Worm (Caenorhabditis elegans) whole organism, L4/young adult: ENCODE measurements around the gene Y97E10AR.1.

Source experiments
- W03F9.2 ChIP-seq: fragments of 150-350 bp; optimal IDR thresholded peaks from 2 replicates; lab custom pipeline; 2014; ENCODE audit warnings: missing biosample characterization, missing genetic modification characterization
- dao-5 ChIP-seq: sonication (generic microtip); optimal IDR thresholded peaks from 2 replicates; lab custom pipeline; 2016; ENCODE audit warnings: missing genotype, missing genetic modification characterization, moderate library complexity, missing compliant biosample characterization
- him-1 ChIP-seq: sonication (generic microtip); optimal IDR thresholded peaks from 2 replicates; lab custom pipeline; 2016; ENCODE audit warnings: missing genotype, missing genetic modification reagents, missing genetic modification characterization, missing compliant biosample characterization

Gene Y97E10AR.1

ce11 chrV:8017924-8018323 is 16.7 kb downstream of the Y97E10AR.1 start:
- TF ChIP-seq dao-5 (tag; lab: Kevin White, UChicago) = no peak
- TF ChIP-seq W03F9.2 (tag; lab: Kevin White, UChicago) = no peak
- TF ChIP-seq him-1 (tag; lab: Kevin White, UChicago) = no peak

ce11 chrV:8018919-8019318 is 17.7 kb downstream of the Y97E10AR.1 start:
- no peak for TF ChIP-seq him-1 (tag; lab: Kevin White, UChicago)
- no peak for TF ChIP-seq dao-5 (tag; lab: Kevin White, UChicago)
- TF ChIP-seq W03F9.2 (tag; lab: Kevin White, UChicago) = no peak

DNA sequence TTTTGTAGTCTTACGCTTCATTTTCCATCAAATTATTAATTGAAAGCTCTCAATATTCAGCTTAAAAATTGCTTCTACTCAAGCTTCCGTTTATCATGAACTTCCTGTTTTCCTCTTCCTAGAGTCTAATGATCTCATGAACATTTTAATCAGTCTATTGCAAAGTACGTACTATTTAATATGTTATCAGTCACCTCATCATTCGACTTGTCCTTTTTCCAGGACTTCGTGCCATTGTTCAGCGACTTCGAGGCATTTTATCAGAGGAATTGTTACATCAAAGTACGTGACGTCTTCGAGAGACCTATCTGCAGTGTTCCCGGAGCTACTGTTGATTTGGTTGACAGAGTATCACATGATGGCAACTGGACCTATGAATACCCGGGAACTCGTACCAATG is 18.5 kb downstream of the Y97E10AR.1 start:
- TF ChIP-seq dao-5 (tag; lab: Kevin White, UChicago) (no peak), him-1 (tag; lab: Kevin White, UChicago) (no peak), W03F9.2 (tag; lab: Kevin White, UChicago) (no peak)

DNA sequence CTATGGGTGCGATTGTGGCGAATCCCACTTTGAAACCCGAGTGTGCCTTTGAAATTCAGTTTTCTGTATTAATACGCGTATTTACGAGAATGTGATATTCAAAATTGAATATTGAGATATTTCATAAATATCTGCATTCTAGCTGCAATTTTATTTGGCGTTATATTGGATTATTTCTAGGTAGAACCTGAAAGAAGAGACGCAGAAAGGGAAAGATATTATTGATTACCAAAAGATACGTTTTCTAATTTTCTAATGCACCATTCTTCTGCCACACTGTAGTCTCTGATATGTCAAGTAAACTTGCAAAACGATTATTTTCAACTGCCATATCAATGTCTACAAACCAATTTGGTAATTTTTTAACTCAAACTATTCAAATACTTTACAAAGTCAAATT is 20.8 kb downstream of the Y97E10AR.1 start, which contains the start of gene ech-3:
Gene ech-3 (plus strand): TSS at position 178 of the 400 bp plus-strand sequence.
- TF ChIP-seq dao-5 (tag; lab: Kevin White, UChicago) (no peak), W03F9.2 (tag; lab: Kevin White, UChicago) (no peak), him-1 (tag; lab: Kevin White, UChicago) (no peak)

DNA sequence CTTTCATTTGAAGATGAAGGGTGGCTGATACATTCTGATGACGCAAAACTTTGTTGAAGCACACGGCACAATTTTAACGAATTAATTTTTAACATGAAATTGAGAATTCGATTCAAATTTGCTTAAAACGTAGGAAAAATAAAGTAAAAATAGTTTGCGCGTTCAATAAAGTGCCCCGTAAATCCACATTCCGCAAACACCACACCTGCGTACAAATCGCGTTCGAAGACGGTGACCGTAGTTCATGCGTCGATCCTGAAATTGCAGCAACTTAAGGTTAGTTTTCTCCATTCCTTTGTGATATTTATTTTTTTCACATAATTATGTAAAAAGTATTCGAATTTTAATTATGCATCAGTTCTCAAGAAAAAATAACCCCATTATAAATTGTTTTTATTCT is 23.5 kb downstream of the Y97E10AR.1 start, which contains the start of gene F43H9.3:
Gene F43H9.3 (minus strand): TSS at position 189 of the 400 bp plus-strand sequence.
- TF ChIP-seq him-1 (tag; lab: Kevin White, UChicago) (no peak), W03F9.2 (tag; lab: Kevin White, UChicago) (no peak), dao-5 (tag; lab: Kevin White, UChicago) (no peak)

ce11 chrV:8025259-8025658 is 24.0 kb downstream of the Y97E10AR.1 start:
- no peak for TF ChIP-seq W03F9.2 (tag; lab: Kevin White, UChicago)
- TF ChIP-seq dao-5 (tag; lab: Kevin White, UChicago) = no peak
- TF ChIP-seq him-1 (tag; lab: Kevin White, UChicago) = no peak

ce11 chrV:8026343-8026742 is 25.1 kb downstream of the Y97E10AR.1 start, which contains the start of gene F43H9.4:
F43H9.4 (plus strand) TSS chrV:8026708.
- TF ChIP-seq dao-5 (tag; lab: Kevin White, UChicago) = no peak
- no peak for TF ChIP-seq him-1 (tag; lab: Kevin White, UChicago)
- TF ChIP-seq W03F9.2 (tag; lab: Kevin White, UChicago) = no peak

DNA sequence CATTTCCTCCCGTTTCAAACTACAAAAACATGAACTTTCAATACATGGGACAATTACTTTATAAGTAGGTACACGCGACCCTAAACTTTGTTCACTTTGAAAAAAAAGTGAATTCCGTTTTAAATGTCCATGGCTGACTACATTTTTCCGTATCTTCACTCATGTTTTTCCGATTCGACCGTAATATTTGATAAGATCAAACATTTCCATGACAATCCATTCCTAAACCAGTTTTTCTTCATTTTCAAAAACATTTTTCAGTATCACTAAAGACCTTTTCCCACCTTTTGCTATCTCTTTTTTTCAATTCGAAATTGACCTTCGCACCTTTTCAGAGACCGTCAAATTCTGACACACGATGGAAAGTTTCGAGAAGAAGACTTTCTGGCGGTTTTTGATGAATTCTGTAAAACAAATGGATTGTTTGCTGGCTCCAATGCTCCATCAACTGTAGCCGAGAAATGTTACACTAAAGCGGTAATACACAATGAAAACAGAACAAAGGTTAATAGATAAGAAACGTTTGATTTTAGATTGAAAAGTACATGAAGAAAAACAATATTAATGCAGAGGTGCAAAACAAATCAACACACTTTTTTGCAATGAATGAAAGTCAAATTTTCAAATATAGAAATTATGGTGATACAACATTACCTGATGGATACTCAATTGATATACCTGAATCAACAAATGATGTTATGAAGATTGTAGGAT is 26.3 kb downstream of the Y97E10AR.1 start:
- TF ChIP-seq him-1 (tag; lab: Kevin White, UChicago) (no peak), dao-5 (tag; lab: Kevin White, UChicago) (no peak), W03F9.2 (tag; lab: Kevin White, UChicago) (no peak)

- no peak for TF ChIP-seq W03F9.2 (tag; lab: Kevin White, UChicago)
- TF ChIP-seq dao-5 (tag; lab: Kevin White, UChicago) = no peak
- TF ChIP-seq him-1 (tag; lab: Kevin White, UChicago) = no peak
Observed at ce11 chrV:8028825-8029489, 27.7 kb downstream of the Y97E10AR.1 start, which contains the start of gene oma-2. oma-2 (plus strand) TSS chrV:8029439.

DNA sequence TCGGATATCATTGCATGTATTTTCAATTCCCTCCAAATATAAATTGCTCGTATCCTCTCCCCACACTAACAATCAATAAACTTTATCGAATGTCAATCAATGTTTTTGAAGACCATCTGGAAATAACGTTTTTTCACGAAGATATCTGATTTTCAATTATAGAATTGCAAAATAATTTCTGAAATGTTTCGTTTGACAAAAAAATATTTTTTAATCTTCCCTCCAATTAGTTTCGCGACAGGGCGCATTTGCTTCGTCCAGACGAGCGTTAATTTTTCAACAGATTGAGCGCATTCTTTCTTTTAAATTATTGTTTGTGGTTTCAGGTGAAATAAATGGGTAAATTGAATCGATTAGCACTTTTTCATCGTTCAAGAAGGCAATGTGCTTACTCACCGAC is 29.9 kb downstream of the Y97E10AR.1 start, which contains the start of gene vars-1:
Gene vars-1 (plus strand): TSS at position 291 of the 400 bp plus-strand sequence.
- TF ChIP-seq him-1 (tag; lab: Kevin White, UChicago) (no peak), W03F9.2 (tag; lab: Kevin White, UChicago) (no peak), dao-5 (tag; lab: Kevin White, UChicago) (no peak)

DNA sequence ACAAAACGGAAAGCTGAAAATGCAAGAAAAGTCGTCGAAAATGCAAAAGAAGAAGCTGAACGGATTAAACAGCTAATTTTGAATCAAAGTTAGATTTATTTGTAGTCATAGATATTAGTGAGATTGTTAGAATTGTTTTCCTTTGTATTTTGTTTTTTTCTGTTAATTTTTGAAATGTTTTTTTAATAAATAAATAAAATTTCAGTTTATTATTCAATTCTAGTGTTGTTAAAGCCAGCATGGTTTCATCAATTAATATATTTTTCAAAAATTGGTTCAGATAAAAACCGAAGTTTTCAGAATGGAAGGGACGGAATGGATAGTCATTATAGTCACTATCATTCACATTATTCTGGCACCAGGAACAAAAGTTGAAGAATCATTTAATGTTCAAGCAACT is 33.5 kb downstream of the Y97E10AR.1 start, which contains the start of gene algn-12:
Gene algn-12 (plus strand): TSS at position 301 of the 400 bp plus-strand sequence.
- TF ChIP-seq W03F9.2 (tag; lab: Kevin White, UChicago) (no peak), dao-5 (tag; lab: Kevin White, UChicago) (no peak), him-1 (tag; lab: Kevin White, UChicago) (no peak)

ce11 chrV:8035947-8036346 is 34.7 kb downstream of the Y97E10AR.1 start, which contains the start of gene ZC513.14:
ZC513.14 (minus strand) TSS chrV:8036047.
- no peak for TF ChIP-seq W03F9.2 (tag; lab: Kevin White, UChicago)
- TF ChIP-seq dao-5 (tag; lab: Kevin White, UChicago) = no peak
- TF ChIP-seq him-1 (tag; lab: Kevin White, UChicago) = no peak

DNA sequence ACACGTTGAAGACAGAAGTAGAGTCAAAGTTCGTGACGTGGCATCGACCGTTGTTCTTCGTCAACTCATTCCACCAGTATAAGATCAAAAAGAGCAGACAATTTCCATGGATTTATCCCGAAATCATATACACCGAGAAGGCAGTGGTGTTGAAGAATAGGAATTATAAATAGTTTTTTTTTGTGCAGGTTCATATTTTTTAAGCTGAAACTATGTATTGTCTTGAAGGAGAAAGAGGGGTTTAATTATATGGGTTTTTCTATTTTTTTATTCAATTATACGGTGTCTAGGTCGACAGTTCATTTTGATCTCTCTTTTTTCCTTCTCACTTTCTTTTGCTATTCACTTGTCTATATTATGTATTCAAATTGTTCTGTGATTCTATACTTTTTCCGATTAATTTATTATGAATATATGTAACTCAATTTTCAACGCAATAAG is 37.8 kb downstream of the Y97E10AR.1 start:
- TF ChIP-seq dao-5 (tag; lab: Kevin White, UChicago) = no peak
- TF ChIP-seq W03F9.2 (tag; lab: Kevin White, UChicago) = no peak
